Worm (Caenorhabditis elegans) whole organism, midembryonic: ENCODE results near the gene H12C20.7.

ENCODE experiments used
- flt-1 ChIP-seq: fragments of 200-800 bp; sonication (Bioruptor generic); IDR thresholded peaks from 2 replicates; pipeline ENCODE4 v1.3.6; 2022; ENCODE audit warnings: missing genetic modification characterization, missing compliant biosample characterization
- klf-2 ChIP-seq: fragments of 200-800 bp; sonication (Bioruptor generic); conservative IDR thresholded peaks from 2 replicates; pipeline ENCODE4 v1.3.6; 2022; ENCODE audit warnings: missing genetic modification reagents, missing genetic modification characterization, missing compliant biosample characterization
- med-1 ChIP-seq: sonication (generic microtip); optimal IDR thresholded peaks from 2 replicates; lab custom pipeline; 2017; ENCODE audit warnings: missing genetic modification characterization, mild to moderate bottlenecking, missing compliant biosample characterization, antibody characterized with exemption, missing genetic modification reagents; ENCODE audit not compliant: insufficient read depth
- tab-1 ChIP-seq: fragments of 200-800 bp; sonication (Bioruptor generic); IDR thresholded peaks from 2 replicates; pipeline ENCODE4 v1.3.6; 2022; ENCODE audit warnings: missing genetic modification characterization, missing compliant biosample characterization
- ztf-29 ChIP-seq: fragments of 200-800 bp; sonication (Bioruptor generic); IDR thresholded peaks from 2 replicates; pipeline ENCODE4 v1.3.6; 2022; ENCODE audit warnings: missing genetic modification reagents, missing genetic modification characterization, missing compliant biosample characterization

ce11 chrV:11543564-11543963 lies 29.2 kb downstream of the H12C20.7 start, which contains the start of gene F38B7.2:
- TF ChIP-seq med-1 (no peak), ztf-29 (GFP tag; lab: Robert Waterston, UW) (no peak), tab-1 (GFP tag; lab: Robert Waterston, UW) (no peak), flt-1 (no peak), klf-2 (GFP tag; lab: Robert Waterston, UW) (no peak)
